Fruit fly (Drosophila melanogaster) whole organism, wandering third instar larva: ENCODE results near the gene sloth1.
A peak's percentile ranks its signal among the peaks of the same experiment; 100 is the strongest.

Experiments used
- Abd-B ChIP-seq: fragments of >200 bp; optimal IDR thresholded peaks from 2 replicates; lab custom pipeline; 2017; ENCODE audit warnings: missing biosample characterization, missing genetic modification characterization
- CG32264 ChIP-seq: fragments of 200-800 bp; sonication (Bioruptor generic); optimal IDR thresholded peaks from 2 replicates; lab custom pipeline; 2016; ENCODE audit warnings: missing biosample characterization, missing genetic modification characterization
- CG9705 ChIP-seq: fragments of 200-800 bp; sonication (Bioruptor generic); optimal IDR thresholded peaks from 2 replicates; lab custom pipeline; 2018; ENCODE audit warnings: missing biosample characterization, mild to moderate bottlenecking, missing genetic modification characterization
- CrebA ChIP-seq: fragments of 200-800 bp; sonication (Bioruptor generic); optimal IDR thresholded peaks from 2 replicates; lab custom pipeline; 2016; ENCODE audit warnings: missing biosample characterization, mild to moderate bottlenecking, missing genetic modification characterization, borderline replicate concordance
- Dfd ChIP-seq: fragments of >200 bp; optimal IDR thresholded peaks from 2 replicates; lab custom pipeline; 2017; ENCODE audit warnings: missing biosample characterization, missing genetic modification characterization
- Dif ChIP-seq: fragments of 200-275, 200-300 bp; sonication (Bioruptor generic); optimal IDR thresholded peaks from 2 replicates; lab custom pipeline; 2018; ENCODE audit warnings: missing biosample characterization, missing genetic modification characterization; ENCODE audit not compliant: partially characterized antibody
- GATAd ChIP-seq: sonication (Bioruptor generic); optimal IDR thresholded peaks from 2 replicates; lab custom pipeline; 2016; ENCODE audit warnings: missing biosample characterization, missing genetic modification characterization
- HLH106 ChIP-seq: fragments of 200-800 bp; optimal IDR thresholded peaks from 3 replicates; lab custom pipeline; 2019; ENCODE audit warnings: missing biosample characterization, mild to moderate bottlenecking, missing genetic modification characterization, moderate library complexity
- Hnf4 ChIP-seq: fragments of 200-800 bp; sonication (Bioruptor generic); optimal IDR thresholded peaks from 2 replicates; lab custom pipeline; 2016; ENCODE audit warnings: missing biosample characterization, mild to moderate bottlenecking, missing genetic modification characterization
- Hr78 ChIP-seq: fragments of >200 bp; optimal IDR thresholded peaks from 2 replicates; lab custom pipeline; 2017; ENCODE audit warnings: missing biosample characterization, missing genetic modification characterization
- Hr83 ChIP-seq: fragments of 200-300 bp; sonication (Bioruptor generic); optimal IDR thresholded peaks from 2 replicates; lab custom pipeline; 2016; ENCODE audit warnings: missing biosample characterization, mild to moderate bottlenecking, missing genetic modification characterization, moderate library complexity; ENCODE audit not compliant: poor library complexity, severe bottlenecking
- Jra ChIP-seq: sonication (Bioruptor generic); optimal IDR thresholded peaks from 2 replicates; lab custom pipeline; 2016; ENCODE audit warnings: missing biosample characterization, missing genetic modification characterization
- Mio ChIP-seq: sonication (Bioruptor generic); optimal IDR thresholded peaks from 2 replicates; lab custom pipeline; 2016; ENCODE audit warnings: missing biosample characterization, missing genetic modification characterization
- Myc ChIP-seq: fragments of >200 bp; optimal IDR thresholded peaks from 2 replicates; lab custom pipeline; 2017
- N ChIP-seq: fragments of >200 bp; optimal IDR thresholded peaks from 2 replicates; lab custom pipeline; 2018; ENCODE audit warnings: missing biosample characterization, missing external identifiers, missing genetic modification characterization
- OdsH ChIP-seq: fragments of 200-800 bp; sonication (Bioruptor generic); optimal IDR thresholded peaks from 2 replicates; lab custom pipeline; 2016; ENCODE audit warnings: missing biosample characterization, mild to moderate bottlenecking, missing genetic modification characterization
- Rel ChIP-seq, 2 experiments: fragments of 200-800 bp; sonication (Bioruptor generic) in 1 of 2; optimal IDR thresholded peaks; 2 replicates in 1 of 2; 3 replicates in 1 of 2; lab custom pipeline; 2016 to 2019; ENCODE audit warnings: mild to moderate bottlenecking in 2 of 2, missing biosample characterization in 2 of 2, missing genetic modification characterization in 2 of 2, moderate library complexity in 1 of 2
- Sp1 ChIP-seq: fragments of 200-800 bp; sonication (Bioruptor generic); optimal IDR thresholded peaks from 3 replicates; lab custom pipeline; 2019; ENCODE audit warnings: missing biosample characterization, mild to moderate bottlenecking, missing genetic modification characterization, moderate library complexity
- Vsx2 ChIP-seq: fragments of 200-300, 225-300 bp; sonication (Bioruptor generic); optimal IDR thresholded peaks from 2 replicates; lab custom pipeline; 2018; ENCODE audit warnings: missing biosample characterization, missing genetic modification characterization; ENCODE audit not compliant: partially characterized antibody
- br ChIP-seq: fragments of 200-800 bp; sonication (Bioruptor generic); optimal IDR thresholded peaks from 2 replicates; lab custom pipeline; 2016; ENCODE audit warnings: missing biosample characterization, missing genetic modification characterization
- brk ChIP-seq: fragments of 200-800 bp; sonication (Bioruptor generic); optimal IDR thresholded peaks from 2 replicates; lab custom pipeline; 2016; ENCODE audit warnings: missing biosample characterization, mild to moderate bottlenecking, missing genetic modification characterization
- dl ChIP-seq, 2 experiments: fragments of 175-275, 200-275 bp in 1 of 2; fragments of 200-275 bp in 1 of 2; sonication (Bioruptor generic); optimal IDR thresholded peaks; lab custom pipeline; 2018; ENCODE audit warnings: mild to moderate bottlenecking in 2 of 2, missing biosample characterization in 2 of 2, missing genetic modification characterization in 2 of 2, moderate library complexity in 2 of 2; ENCODE audit not compliant: partially characterized antibody in 2 of 2, insufficient read depth in 1 of 2
- dmrt93B ChIP-seq: fragments of 200-800 bp; sonication (Bioruptor generic); optimal IDR thresholded peaks from 2 replicates; lab custom pipeline; 2018; ENCODE audit warnings: missing biosample characterization, mild to moderate bottlenecking, missing genetic modification characterization
- dsf ChIP-seq: sonication (Bioruptor generic); optimal IDR thresholded peaks from 2 replicates; lab custom pipeline; 2016; ENCODE audit warnings: missing biosample characterization, missing genetic modification characterization, borderline replicate concordance
- ey ChIP-seq: fragments of 200-800 bp; sonication (Bioruptor generic); optimal IDR thresholded peaks from 2 replicates; lab custom pipeline; 2016; ENCODE audit warnings: missing biosample characterization, missing genetic modification characterization
- foxo ChIP-seq, 2 experiments: fragments of 200-800 bp; sonication (Bioruptor generic); optimal IDR thresholded peaks; 2 replicates in 1 of 2; 3 replicates in 1 of 2; lab custom pipeline; 2016 to 2017; ENCODE audit warnings: missing biosample characterization in 2 of 2, missing genetic modification characterization in 2 of 2
- fru ChIP-seq: fragments of 200-800 bp; sonication (Bioruptor generic); optimal IDR thresholded peaks from 3 replicates; lab custom pipeline; 2016; ENCODE audit warnings: missing biosample characterization, mild to moderate bottlenecking, missing genetic modification characterization
- h ChIP-seq: fragments of 200-800 bp; sonication (Bioruptor generic); optimal IDR thresholded peaks from 3 replicates; lab custom pipeline; 2016; ENCODE audit warnings: missing biosample characterization, mild to moderate bottlenecking, missing genetic modification characterization
- jim ChIP-seq: fragments of 175-275, 200-325 bp; sonication (Bioruptor generic); optimal IDR thresholded peaks from 2 replicates; lab custom pipeline; 2016; ENCODE audit warnings: missing biosample characterization, mild to moderate bottlenecking, missing genetic modification characterization
- lola ChIP-seq: fragments of >200 bp; optimal IDR thresholded peaks from 2 replicates; lab custom pipeline; 2017; ENCODE audit warnings: missing biosample characterization, missing genetic modification characterization
- pan ChIP-seq: fragments of >200 bp; optimal IDR thresholded peaks from 2 replicates; lab custom pipeline; 2017
- psq ChIP-seq: fragments of 200-800 bp; sonication (Bioruptor generic); optimal IDR thresholded peaks from 3 replicates; lab custom pipeline; 2017; ENCODE audit warnings: missing biosample characterization, mild to moderate bottlenecking, missing genetic modification characterization, moderate library complexity
- rgr ChIP-seq: fragments of 200-800 bp; sonication (Bioruptor generic); optimal IDR thresholded peaks from 3 replicates; lab custom pipeline; 2016; ENCODE audit warnings: missing biosample characterization, mild to moderate bottlenecking, missing genetic modification characterization
- sage ChIP-seq: fragments of 200-800 bp; sonication (Bioruptor generic); optimal IDR thresholded peaks from 2 replicates; lab custom pipeline; 2016; ENCODE audit warnings: missing biosample characterization, mild to moderate bottlenecking, missing genetic modification characterization
- sv ChIP-seq: fragments of 200-800 bp; sonication (Bioruptor generic); optimal IDR thresholded peaks from 3 replicates; lab custom pipeline; 2016; ENCODE audit warnings: missing biosample characterization, missing genetic modification characterization
- tai ChIP-seq: sonication (Bioruptor generic); optimal IDR thresholded peaks from 2 replicates; lab custom pipeline; 2016; ENCODE audit warnings: missing biosample characterization, missing genetic modification characterization
- usp ChIP-seq: fragments of >200 bp; optimal IDR thresholded peaks from 2 replicates; lab custom pipeline; 2017; ENCODE audit warnings: missing biosample characterization, missing genetic modification characterization
- woc ChIP-seq: sonication (Bioruptor generic); optimal IDR thresholded peaks from 2 replicates; lab custom pipeline; 2016; ENCODE audit warnings: missing biosample characterization, mild to moderate bottlenecking, missing genetic modification characterization

Gene sloth1

dm6 chrX:7007693-7008092, 3.5 kb upstream of the sloth1 start:
- TF ChIP-seq CrebA (GFP tag; lab: Kevin White, UChicago), result no peak
- no peak for TF ChIP-seq Dfd
- peak; percentile 8 for TF ChIP-seq brk (GFP tag; lab: Kevin White, UChicago)
- TF ChIP-seq ey (GFP tag; lab: Kevin White, UChicago), result peak; percentile 52
- TF ChIP-seq Hr78, result no peak
- TF ChIP-seq fru (GFP tag; lab: Kevin White, UChicago), result no peak
- TF ChIP-seq Sp1, result peak; percentile 1
- no peak for TF ChIP-seq dl (GFP tag; optimal IDR thresholded peaks at IDR 0.05; lab: Kevin White, UChicago; ENCODE audit: insufficient read depth in 1 of 2, partially characterized antibody in 2 of 2)
- no peak for TF ChIP-seq usp (GFP tag; lab: Kevin White, UChicago)
- TF ChIP-seq CG9705 (GFP tag; lab: Kevin White, UChicago), result no peak
- no peak for TF ChIP-seq lola (GFP tag; lab: Kevin White, UChicago)
- TF ChIP-seq Myc (lab: Kevin White, UChicago), result no peak
- TF ChIP-seq GATAd (GFP tag; lab: Kevin White, UChicago), result no peak
- no peak for TF ChIP-seq dmrt93B (GFP tag; lab: Kevin White, UChicago)
- TF ChIP-seq sage (GFP tag; lab: Kevin White, UChicago), result no peak
- no peak for TF ChIP-seq Mio
- no peak for TF ChIP-seq Hr83 (GFP tag; lab: Kevin White, UChicago)
- no peak for TF ChIP-seq CG32264 (GFP tag; lab: Kevin White, UChicago)
- TF ChIP-seq jim (GFP tag; lab: Kevin White, UChicago), result no peak
- TF ChIP-seq tai, result no peak
- no peak for TF ChIP-seq OdsH (GFP tag; lab: Kevin White, UChicago)
- no peak for TF ChIP-seq sv (GFP tag; lab: Kevin White, UChicago)
- no peak for TF ChIP-seq Dif
- peak; percentile 43 for TF ChIP-seq rgr
- no peak for TF ChIP-seq Vsx2 (GFP tag; lab: Kevin White, UChicago)
- TF ChIP-seq pan (lab: Kevin White, UChicago), result no peak
- TF ChIP-seq woc, result peak; percentile 41
- TF ChIP-seq psq (GFP tag; lab: Kevin White, UChicago), result no peak
- no peak for TF ChIP-seq N (GFP tag; lab: Kevin White, UChicago)
- TF ChIP-seq HLH106 (tag; lab: Kevin White, UChicago), result peak; percentile 1
- no peak for TF ChIP-seq Rel (GFP tag; optimal IDR thresholded peaks at IDR 0.05; lab: Kevin White, UChicago)
- TF ChIP-seq Rel (tag; optimal IDR thresholded peaks at IDR 0.05; lab: Kevin White, UChicago), result no peak
- peak in 1 of 2 experiments; percentile 31 for TF ChIP-seq foxo (GFP tag; optimal IDR thresholded peaks at IDR 0.05; lab: Kevin White, UChicago)
- no peak for TF ChIP-seq Abd-B (GFP tag; lab: Kevin White, UChicago)
- peak; percentile 51 for TF ChIP-seq h
- no peak for TF ChIP-seq Hnf4 (GFP tag; lab: Kevin White, UChicago)
- peak; percentile 35 for TF ChIP-seq br (GFP tag; lab: Kevin White, UChicago)
- TF ChIP-seq dsf (GFP tag; lab: Kevin White, UChicago), result no peak
- no peak for TF ChIP-seq Jra (GFP tag; lab: Kevin White, UChicago)

DNA sequence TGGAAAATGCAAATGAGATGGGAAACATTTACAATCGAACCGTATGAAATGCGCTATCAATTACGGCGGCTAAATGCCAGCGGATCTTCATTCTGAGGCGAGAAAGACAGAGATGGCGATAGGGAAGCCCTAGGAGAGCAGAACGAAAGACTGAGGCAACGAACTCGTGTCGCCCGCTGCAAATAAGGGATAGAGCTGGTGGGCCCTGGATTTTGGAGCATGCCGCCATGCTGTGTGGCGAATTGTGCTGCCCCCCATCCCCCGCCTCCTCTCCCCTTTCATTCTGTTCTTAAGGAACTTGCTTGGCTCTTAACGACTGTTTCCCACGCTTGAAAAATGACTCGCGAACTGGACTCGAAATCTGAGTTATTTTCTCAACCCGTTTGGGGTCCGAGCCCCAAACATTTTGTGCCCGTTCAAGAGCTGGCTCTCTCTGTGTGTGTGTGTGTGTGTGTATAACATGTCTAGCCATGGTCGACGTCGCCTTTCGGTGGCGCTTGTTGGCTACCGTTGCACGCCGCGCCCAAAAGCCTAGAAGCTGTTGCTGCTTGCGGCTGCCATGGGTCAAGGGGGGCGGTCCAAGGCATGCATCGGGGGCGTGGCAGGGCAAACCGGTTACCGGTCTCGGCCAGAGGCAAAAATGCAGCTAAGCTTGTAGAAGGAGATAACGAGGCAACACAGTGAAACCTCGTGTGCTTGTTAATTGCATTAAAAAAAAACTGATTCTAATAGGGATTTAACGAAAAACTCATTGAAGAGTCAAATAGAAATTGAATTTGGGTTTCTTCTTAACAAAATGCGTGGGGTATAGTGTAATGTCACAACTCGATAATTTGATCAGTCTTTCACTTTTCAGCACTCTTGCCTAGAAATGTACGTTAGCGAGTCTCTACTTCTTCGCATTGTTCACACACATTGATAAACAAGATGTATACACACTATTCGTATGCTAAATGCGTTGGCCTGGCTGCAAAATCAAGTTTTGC, 2.8 kb upstream of the sloth1 start:
- TF ChIP-seq dmrt93B (GFP tag; lab: Kevin White, UChicago) (peak; percentile 42), woc (peak; percentile 70), dsf (GFP tag; lab: Kevin White, UChicago) (no peak), dl (GFP tag; optimal IDR thresholded peaks at IDR 0.05; lab: Kevin White, UChicago; ENCODE audit: insufficient read depth in 1 of 2, partially characterized antibody in 2 of 2) (no peak), Mio (no peak), CG32264 (GFP tag; lab: Kevin White, UChicago) (no peak), h (peak; percentile 74), psq (GFP tag; lab: Kevin White, UChicago) (peak; percentile 68), rgr (peak; percentile 25), ey (GFP tag; lab: Kevin White, UChicago) (peak; percentile 77), Dif (peak; percentile 69), foxo (GFP tag; optimal IDR thresholded peaks at IDR 0.05; lab: Kevin White, UChicago) (peak in 1 of 2 experiments; percentile 80), jim (GFP tag; lab: Kevin White, UChicago) (no peak), Hnf4 (GFP tag; lab: Kevin White, UChicago) (peak; percentile 23), Rel (GFP tag; optimal IDR thresholded peaks at IDR 0.05; lab: Kevin White, UChicago) (no peak), Rel (tag; optimal IDR thresholded peaks at IDR 0.05; lab: Kevin White, UChicago) (peak; percentile 12), HLH106 (tag; lab: Kevin White, UChicago) (peak; percentile 74), Sp1 (peak; percentile 63), fru (GFP tag; lab: Kevin White, UChicago) (peak; percentile 81), sv (GFP tag; lab: Kevin White, UChicago) (no peak), OdsH (GFP tag; lab: Kevin White, UChicago) (peak; percentile 60), CG9705 (GFP tag; lab: Kevin White, UChicago) (peak; percentile 41), Jra (GFP tag; lab: Kevin White, UChicago) (peak; percentile 29), br (GFP tag; lab: Kevin White, UChicago) (peak; percentile 53), Hr83 (GFP tag; lab: Kevin White, UChicago) (no peak), tai (peak; percentile 42)
